Worm (Caenorhabditis elegans) whole organism, midembryonic: ENCODE results near the gene F19C6.5.

Experiments
- T22C8.4 ChIP-seq: fragments of 200-800 bp; sonication (Bioruptor generic); IDR thresholded peaks from 2 replicates; pipeline ENCODE4 v1.3.6; 2022; ENCODE audit warnings: missing genetic modification characterization, missing compliant biosample characterization
- cog-1 ChIP-seq: sonication (generic microtip); optimal IDR thresholded peaks from 2 replicates; lab custom pipeline; 2016; ENCODE audit warnings: missing genetic modification characterization, missing compliant biosample characterization
- flt-1 ChIP-seq: fragments of 200-800 bp; sonication (Bioruptor generic); IDR thresholded peaks from 2 replicates; pipeline ENCODE4 v1.3.6; 2022; ENCODE audit warnings: missing genetic modification characterization, missing compliant biosample characterization
- med-1 ChIP-seq: sonication (generic microtip); optimal IDR thresholded peaks from 2 replicates; lab custom pipeline; 2017; ENCODE audit warnings: missing genetic modification characterization, mild to moderate bottlenecking, missing compliant biosample characterization, antibody characterized with exemption, missing genetic modification reagents; ENCODE audit not compliant: insufficient read depth
- tab-1 ChIP-seq: fragments of 200-800 bp; sonication (Bioruptor generic); IDR thresholded peaks from 2 replicates; pipeline ENCODE4 v1.3.6; 2022; ENCODE audit warnings: missing genetic modification characterization, missing compliant biosample characterization
- ztf-23 ChIP-seq: fragments of 200-800 bp; sonication (Bioruptor generic); IDR thresholded peaks from 2 replicates; pipeline ENCODE4 v1.3.6; 2022; ENCODE audit warnings: missing genetic modification reagents, missing genetic modification characterization, missing compliant biosample characterization
- ztf-29 ChIP-seq: fragments of 200-800 bp; sonication (Bioruptor generic); IDR thresholded peaks from 2 replicates; pipeline ENCODE4 v1.3.6; 2022; ENCODE audit warnings: missing genetic modification reagents, missing genetic modification characterization, missing compliant biosample characterization

DNA sequence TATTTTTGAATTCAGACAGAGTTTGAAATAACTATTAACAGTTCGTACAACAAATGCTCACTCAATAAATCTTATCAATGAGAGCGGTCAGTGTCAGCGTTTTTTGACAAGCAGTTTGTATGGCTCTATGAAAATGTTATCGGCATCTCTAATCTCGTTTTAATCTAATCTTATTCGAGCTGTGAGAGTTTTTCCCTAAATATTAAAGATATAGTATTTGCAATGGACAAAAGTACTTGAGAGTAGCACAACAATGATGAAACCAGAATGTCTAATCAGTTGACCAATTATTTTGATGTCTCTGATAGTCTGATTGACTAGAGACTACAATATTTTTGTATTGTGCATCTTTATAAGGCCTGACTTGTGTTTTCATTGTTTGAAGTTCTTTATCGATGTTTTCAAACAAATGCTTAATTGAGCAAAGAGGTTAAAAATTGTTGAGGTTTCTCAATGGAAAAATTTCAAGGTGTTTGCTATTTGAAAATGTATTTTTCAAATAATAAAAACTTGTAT lies at the start of gene F19C6.5:
- TF ChIP-seq flt-1 (no peak), ztf-23 (GFP tag; lab: Robert Waterston, UW) (no peak), ztf-29 (no peak), T22C8.4 (GFP tag; lab: Robert Waterston, UW) (no peak), cog-1 (no peak), med-1 (GFP tag; lab: Kevin White, UChicago) (no peak), tab-1 (GFP tag; lab: Robert Waterston, UW) (no peak)
